Worm (Caenorhabditis elegans) whole organism, midembryonic: Measurements from ENCODE around the gene sms-1.

ENCODE experiments used
- T22C8.4 ChIP-seq: fragments of 200-800 bp; sonication (Bioruptor generic); IDR thresholded peaks from 2 replicates; pipeline ENCODE4 v1.3.6; 2022; ENCODE audit warnings: missing genetic modification characterization, missing compliant biosample characterization
- cog-1 ChIP-seq: sonication (generic microtip); optimal IDR thresholded peaks from 2 replicates; lab custom pipeline; 2016; ENCODE audit warnings: missing genetic modification characterization, missing compliant biosample characterization
- flt-1 ChIP-seq: fragments of 200-800 bp; sonication (Bioruptor generic); IDR thresholded peaks from 2 replicates; pipeline ENCODE4 v1.3.6; 2022; ENCODE audit warnings: missing genetic modification characterization, missing compliant biosample characterization
- klf-2 ChIP-seq: fragments of 200-800 bp; sonication (Bioruptor generic); conservative IDR thresholded peaks from 2 replicates; pipeline ENCODE4 v1.3.6; 2022; ENCODE audit warnings: missing genetic modification reagents, missing genetic modification characterization, missing compliant biosample characterization
- med-1 ChIP-seq: sonication (generic microtip); optimal IDR thresholded peaks from 2 replicates; lab custom pipeline; 2017; ENCODE audit warnings: missing genetic modification characterization, mild to moderate bottlenecking, missing compliant biosample characterization, antibody characterized with exemption, missing genetic modification reagents; ENCODE audit not compliant: insufficient read depth
- ztf-23 ChIP-seq: fragments of 200-800 bp; sonication (Bioruptor generic); IDR thresholded peaks from 2 replicates; pipeline ENCODE4 v1.3.6; 2022; ENCODE audit warnings: missing genetic modification reagents, missing genetic modification characterization, missing compliant biosample characterization
- ztf-29 ChIP-seq: fragments of 200-800 bp; sonication (Bioruptor generic); IDR thresholded peaks from 2 replicates; pipeline ENCODE4 v1.3.6; 2022; ENCODE audit warnings: missing genetic modification reagents, missing genetic modification characterization, missing compliant biosample characterization

DNA sequence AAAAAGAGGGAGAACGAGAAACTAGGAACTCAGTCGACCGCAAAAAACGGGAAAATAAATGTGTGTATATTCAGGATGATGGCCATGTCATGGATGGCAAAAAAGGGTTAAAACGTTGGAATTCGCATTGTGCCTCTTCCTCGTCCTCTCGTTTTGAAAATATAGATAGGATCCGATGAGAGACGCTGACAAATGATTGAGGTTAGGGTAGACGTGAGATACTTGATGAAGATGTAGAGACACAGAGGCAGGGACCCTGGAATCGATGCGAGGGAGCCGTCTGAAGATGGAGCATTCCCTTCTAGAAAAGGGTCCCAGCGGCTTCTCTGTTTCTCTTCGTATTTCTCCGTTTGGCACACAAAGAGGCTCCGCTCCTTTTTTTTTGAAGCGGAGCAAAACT lies 3.0 kb downstream of the sms-1 start:
- TF ChIP-seq klf-2 (GFP tag; lab: Robert Waterston, UW) = no peak
- 0 out of 2 replicates have a peak, but pooled peaks have one; percentile 15 for TF ChIP-seq ztf-23 (GFP tag; lab: Robert Waterston, UW)
- no peak for TF ChIP-seq T22C8.4
- no peak for TF ChIP-seq ztf-29
- no peak for TF ChIP-seq flt-1 (GFP tag; lab: Robert Waterston, UW)
- TF ChIP-seq cog-1 = no peak
- no peak for TF ChIP-seq med-1 (GFP tag; lab: Kevin White, UChicago)
